Worm (Caenorhabditis elegans): Measurements from ENCODE around the gene sma-4.

ce11 chrIII:5790550-5790949 lies 25.5 kb upstream of the sma-4 start, which contains the start of gene rev-3:
- TF ChIP-seq mdl-1 (tag; optimal IDR thresholded peaks at IDR 0.05) (no peak), ces-1 (GFP tag; optimal IDR thresholded peaks at IDR 0.05) (no peak), T20F7.1 (GFP tag; optimal IDR thresholded peaks at IDR 0.05) (no peak), unc-39 (tag; optimal IDR thresholded peaks at IDR 0.05) (no peak), nhr-11 (tag; optimal IDR thresholded peaks at IDR 0.05) (no peak), cey-2 (tag; optimal IDR thresholded peaks at IDR 0.05; ENCODE audit: borderline replicate concordance, insufficient read depth) (no peak), unc-62 (GFP tag; optimal IDR thresholded peaks at IDR 0.05 in 1 of 2) (no peak), unc-62 (tag; optimal IDR thresholded peaks at IDR 0.05) (no peak), arid-1 (GFP tag; conservative IDR thresholded peaks at IDR 0.05) (no peak)
